Fruit fly (Drosophila melanogaster): Measurements from ENCODE around the gene Ir92a.

dm6 chr3R:20338673-20339072 lies at the start of gene Ir92a:
- TF ChIP-seq psq (optimal IDR thresholded peaks at IDR 0.05) (no peak), insv (optimal IDR thresholded peaks at IDR 0.05) (no peak)

All from Kc167 (cell line).